Worm (Caenorhabditis elegans): ENCODE measurements around the gene eelo-2.

Gene eelo-2

ce11 chrIV:17292350-17292749 lies 42.4 kb downstream of the eelo-2 start:
- TF ChIP-seq nhr-12 (tag; optimal IDR thresholded peaks at IDR 0.05) (no peak), blmp-1 (tag; optimal IDR thresholded peaks at IDR 0.05; ENCODE audit: insufficient read depth) (no peak), nhr-129 (tag; optimal IDR thresholded peaks at IDR 0.05) (peak; percentile 43), lsy-2 (tag; optimal IDR thresholded peaks at IDR 0.05) (no peak), ztf-1 (GFP tag; conservative IDR thresholded peaks at IDR 0.05) (no peak), lin-13 (GFP tag; optimal IDR thresholded peaks at IDR 0.05) (no peak), nhr-237 (tag; optimal IDR thresholded peaks at IDR 0.05) (no peak), gmeb-1 (tag; optimal IDR thresholded peaks at IDR 0.05) (no peak), mbf-1 (tag; optimal IDR thresholded peaks at IDR 0.05) (no peak), snpc-4 (tag; optimal IDR thresholded peaks at IDR 0.05) (no peak), lin-11 (tag; optimal IDR thresholded peaks at IDR 0.05) (no peak), elt-1 (tag; optimal IDR thresholded peaks at IDR 0.05) (no peak), nhr-10 (tag; optimal IDR thresholded peaks at IDR 0.05) (no peak), ceh-16 (tag; optimal IDR thresholded peaks at IDR 0.05) (no peak), ztf-11 (tag; optimal IDR thresholded peaks at IDR 0.05) (no peak), fos-1 (tag; optimal IDR thresholded peaks at IDR 0.05) (peak; percentile 23), nhr-6 (tag; optimal IDR thresholded peaks at IDR 0.05) (no peak)

- peak; percentile 11 for TF ChIP-seq unc-55 (GFP tag; optimal IDR thresholded peaks at IDR 0.05)
- TF ChIP-seq nhr-129 (tag; optimal IDR thresholded peaks at IDR 0.05), result no peak
Measured at ce11 chrIV:17293068-17293467, 43.1 kb downstream of the eelo-2 start.

ce11 chrIV:17293679-17294078 lies 43.7 kb downstream of the eelo-2 start:
- TF ChIP-seq ztf-1 (GFP tag; conservative IDR thresholded peaks at IDR 0.05) (no peak), lin-13 (GFP tag; optimal IDR thresholded peaks at IDR 0.05) (no peak), unc-55 (GFP tag; optimal IDR thresholded peaks at IDR 0.05) (peak; percentile 72), lin-11 (tag; optimal IDR thresholded peaks at IDR 0.05) (no peak), nhr-129 (tag; optimal IDR thresholded peaks at IDR 0.05) (peak; percentile 20), ztf-11 (tag; optimal IDR thresholded peaks at IDR 0.05) (no peak), nhr-11 (tag; optimal IDR thresholded peaks at IDR 0.05) (no peak), unc-39 (tag; optimal IDR thresholded peaks at IDR 0.05) (no peak), C34F6.9 (tag; optimal IDR thresholded peaks at IDR 0.05) (peak; percentile 69), blmp-1 (tag; optimal IDR thresholded peaks at IDR 0.05; ENCODE audit: insufficient read depth) (no peak), nhr-6 (tag; optimal IDR thresholded peaks at IDR 0.05) (no peak), lsy-2 (tag; optimal IDR thresholded peaks at IDR 0.05) (no peak), sma-9 (GFP tag; optimal IDR thresholded peaks at IDR 0.05) (no peak), sma-9 (tag; optimal IDR thresholded peaks at IDR 0.05) (no peak), ceh-16 (tag; optimal IDR thresholded peaks at IDR 0.05) (no peak), skn-1 (tag; optimal IDR thresholded peaks at IDR 0.05) (no peak)

- no peak for TF ChIP-seq peb-1 (tag; optimal IDR thresholded peaks at IDR 0.05)
- no peak for TF ChIP-seq nhr-25 (tag; optimal IDR thresholded peaks at IDR 0.05)
- TF ChIP-seq mab-5 (tag; optimal IDR thresholded peaks at IDR 0.05), result no peak
- TF ChIP-seq nhr-237 (tag; optimal IDR thresholded peaks at IDR 0.05), result no peak
- TF ChIP-seq alr-1 (tag; optimal IDR thresholded peaks at IDR 0.05), result no peak
- TF ChIP-seq Y55F3AM.14 (GFP tag; optimal IDR thresholded peaks at IDR 0.05), result no peak
- no peak for TF ChIP-seq ceh-82 (tag; optimal IDR thresholded peaks at IDR 0.05)
- no peak for TF ChIP-seq lin-13 (GFP tag; optimal IDR thresholded peaks at IDR 0.05)
- TF ChIP-seq nhr-77 (tag; optimal IDR thresholded peaks at IDR 0.05), result no peak
- TF ChIP-seq ztf-4 (tag; optimal IDR thresholded peaks at IDR 0.05), result no peak
- no peak for TF ChIP-seq mbf-1 (tag; optimal IDR thresholded peaks at IDR 0.05)
- TF ChIP-seq nhr-11 (tag; optimal IDR thresholded peaks at IDR 0.05), result no peak
Measured at ce11 chrIV:17294489-17294888, 44.6 kb downstream of the eelo-2 start, which contains the start of gene T28F3.5. T28F3.5 (plus strand) TSS chrIV:17294789.

ce11 chrIV:17301933-17302332 lies 52.0 kb downstream of the eelo-2 start, which contains the start of gene ifta-2:
ifta-2 (minus strand) TSS chrIV:17302033.
- TF ChIP-seq mbf-1 (tag; optimal IDR thresholded peaks at IDR 0.05) (no peak), ceh-16 (tag; optimal IDR thresholded peaks at IDR 0.05) (no peak), skn-1 (tag; optimal IDR thresholded peaks at IDR 0.05) (no peak), ZK546.5 (tag; optimal IDR thresholded peaks at IDR 0.05) (no peak), unc-62 (GFP tag; optimal IDR thresholded peaks at IDR 0.05) (no peak), Y55F3AM.14 (GFP tag; optimal IDR thresholded peaks at IDR 0.05) (no peak), mdl-1 (tag; optimal IDR thresholded peaks at IDR 0.05) (no peak), egl-27 (tag; optimal IDR thresholded peaks at IDR 0.05) (no peak), nhr-11 (tag; optimal IDR thresholded peaks at IDR 0.05) (no peak), elt-3 (tag; optimal IDR thresholded peaks at IDR 0.05) (no peak), lin-39 (tag; optimal IDR thresholded peaks at IDR 0.05) (no peak)

Data from whole organism, L2 larva.